Worm (Caenorhabditis elegans) whole organism, L2 larva: Measurements from ENCODE around the gene B0416.11.

Experiments used
- C34F6.9 ChIP-seq: fragments of 150-350 bp; optimal IDR thresholded peaks from 2 replicates; lab custom pipeline; 2014; ENCODE audit warnings: missing biosample characterization, missing genetic modification characterization
- F13H6.1 ChIP-seq: sonication (generic microtip); optimal IDR thresholded peaks from 2 replicates; lab custom pipeline; 2016; ENCODE audit warnings: missing genetic modification characterization, missing compliant biosample characterization
- R02D3.7 ChIP-seq: fragments of 150-350 bp; optimal IDR thresholded peaks from 2 replicates; lab custom pipeline; 2014; ENCODE audit warnings: missing biosample characterization, missing genetic modification characterization
- Y55F3AM.14 ChIP-seq: fragments of 200-800 bp; sonication (Bioruptor generic); optimal IDR thresholded peaks from 2 replicates; lab custom pipeline; 2018; ENCODE audit warnings: mild to moderate bottlenecking, missing genetic modification characterization, missing compliant biosample characterization
- alr-1 ChIP-seq: fragments of 150-350 bp; optimal IDR thresholded peaks from 2 replicates; lab custom pipeline; 2014; ENCODE audit warnings: missing biosample characterization, missing genetic modification characterization
- aly-2 ChIP-seq: fragments of 150-350 bp; optimal IDR thresholded peaks from 2 replicates; lab custom pipeline; 2014; ENCODE audit warnings: missing biosample characterization, missing genetic modification characterization
- ceh-16 ChIP-seq: fragments of 150-350 bp; optimal IDR thresholded peaks from 2 replicates; lab custom pipeline; 2014; ENCODE audit warnings: missing biosample characterization, missing genetic modification characterization
- ceh-82 ChIP-seq: fragments of 150-350 bp; optimal IDR thresholded peaks from 2 replicates; lab custom pipeline; 2014; ENCODE audit warnings: missing biosample characterization, missing genetic modification characterization
- crh-2 ChIP-seq: sonication (generic microtip); optimal IDR thresholded peaks from 2 replicates; lab custom pipeline; 2017; ENCODE audit warnings: missing biosample characterization, missing genetic modification characterization
- dmd-4 ChIP-seq: sonication (generic microtip); optimal IDR thresholded peaks from 2 replicates; lab custom pipeline; 2017; ENCODE audit warnings: missing biosample characterization, missing genetic modification characterization
- egl-27 ChIP-seq: sonication (generic microtip); optimal IDR thresholded peaks from 3 replicates; lab custom pipeline; 2017; ENCODE audit warnings: missing biosample characterization, missing genetic modification reagents, missing genetic modification characterization
- elt-1 ChIP-seq: fragments of 150-350 bp; optimal IDR thresholded peaks from 2 replicates; lab custom pipeline; 2014; ENCODE audit warnings: missing biosample characterization, missing genetic modification characterization
- elt-3 ChIP-seq: sonication (generic microtip); optimal IDR thresholded peaks from 2 replicates; lab custom pipeline; 2017; ENCODE audit warnings: missing biosample characterization, missing genetic modification characterization
- fos-1 ChIP-seq: fragments of 150-350 bp; optimal IDR thresholded peaks from 2 replicates; lab custom pipeline; 2014; ENCODE audit warnings: missing biosample characterization, missing genetic modification characterization
- gmeb-1 ChIP-seq: fragments of 150-350 bp; optimal IDR thresholded peaks from 2 replicates; lab custom pipeline; 2014; ENCODE audit warnings: missing biosample characterization, missing genetic modification characterization
- lin-13 ChIP-seq: fragments of 150-350 bp; optimal IDR thresholded peaks from 2 replicates; lab custom pipeline; 2014; ENCODE audit warnings: missing biosample characterization, missing genetic modification reagents, missing genetic modification characterization
- lsy-2 ChIP-seq, 2 experiments: fragments of 150-350 bp in 1 of 2; sonication (generic microtip) in 1 of 2; optimal IDR thresholded peaks; 2 replicates each; lab custom pipeline; 2014 to 2017; ENCODE audit warnings: missing biosample characterization in 2 of 2, missing genetic modification characterization in 2 of 2
- mab-5 ChIP-seq: fragments of 150-350 bp; optimal IDR thresholded peaks from 2 replicates; lab custom pipeline; 2014; ENCODE audit warnings: missing biosample characterization, missing genetic modification characterization
- mdl-1 ChIP-seq, 2 experiments: fragments of 150-350 bp in 1 of 2; sonication (generic microtip) in 1 of 2; optimal IDR thresholded peaks; 2 replicates each; lab custom pipeline; 2017; ENCODE audit warnings: missing biosample characterization in 2 of 2, missing genetic modification characterization in 2 of 2
- nhr-10 ChIP-seq: sonication (generic microtip); optimal IDR thresholded peaks from 2 replicates; lab custom pipeline; 2017; ENCODE audit warnings: missing biosample characterization, missing genetic modification characterization
- nhr-11 ChIP-seq: fragments of 150-350 bp; optimal IDR thresholded peaks from 2 replicates; lab custom pipeline; 2014; ENCODE audit warnings: missing biosample characterization, missing genetic modification characterization
- nhr-12 ChIP-seq: fragments of 150-350 bp; optimal IDR thresholded peaks from 2 replicates; lab custom pipeline; 2014; ENCODE audit warnings: missing biosample characterization, missing genetic modification characterization
- nhr-129 ChIP-seq: fragments of 150-350 bp; optimal IDR thresholded peaks from 2 replicates; lab custom pipeline; 2014; ENCODE audit warnings: missing biosample characterization, missing genetic modification characterization
- nhr-21 ChIP-seq: fragments of 150-350 bp; optimal IDR thresholded peaks from 2 replicates; lab custom pipeline; 2014; ENCODE audit warnings: missing biosample characterization, missing genetic modification characterization
- nhr-237 ChIP-seq: fragments of 150-350 bp; optimal IDR thresholded peaks from 2 replicates; lab custom pipeline; 2014; ENCODE audit warnings: missing biosample characterization, missing genetic modification characterization
- nhr-25 ChIP-seq: fragments of 150-350 bp; sonication (generic microtip); optimal IDR thresholded peaks from 3 replicates; lab custom pipeline; 2014; ENCODE audit warnings: missing biosample characterization, missing genetic modification characterization
- nhr-77 ChIP-seq: fragments of 150-350 bp; optimal IDR thresholded peaks from 2 replicates; lab custom pipeline; 2014; ENCODE audit warnings: missing biosample characterization, missing genetic modification characterization
- sem-4 ChIP-seq: fragments of 150-350 bp; optimal IDR thresholded peaks from 2 replicates; lab custom pipeline; 2014; ENCODE audit warnings: missing biosample characterization, missing genetic modification reagents, missing genetic modification characterization
- skn-1 ChIP-seq: sonication (generic microtip); optimal IDR thresholded peaks from 2 replicates; lab custom pipeline; 2017; ENCODE audit warnings: missing biosample characterization, missing genetic modification characterization
- sma-3 ChIP-seq: sonication (generic microtip); optimal IDR thresholded peaks from 2 replicates; lab custom pipeline; 2016; ENCODE audit warnings: missing genetic modification reagents, missing genetic modification characterization, missing compliant biosample characterization
- sma-9 ChIP-seq, 2 experiments: fragments of 150-350 bp in 1 of 2; sonication (generic microtip) in 1 of 2; optimal IDR thresholded peaks; 2 replicates each; lab custom pipeline; 2014 to 2016; ENCODE audit warnings: missing genetic modification characterization in 2 of 2, mild to moderate bottlenecking in 1 of 2, missing biosample characterization in 1 of 2, missing compliant biosample characterization in 1 of 2, missing genetic modification reagents in 1 of 2, moderate library complexity in 1 of 2
- snpc-4 ChIP-seq: fragments of 150-350 bp; optimal IDR thresholded peaks from 2 replicates; lab custom pipeline; 2014; ENCODE audit warnings: missing biosample characterization, missing genetic modification characterization
- unc-39 ChIP-seq: fragments of 150-350 bp; optimal IDR thresholded peaks from 2 replicates; lab custom pipeline; 2014; ENCODE audit warnings: missing biosample characterization, missing genetic modification characterization
- zag-1 ChIP-seq: fragments of 150-350 bp; optimal IDR thresholded peaks from 2 replicates; lab custom pipeline; 2014; ENCODE audit warnings: missing biosample characterization, missing genetic modification characterization
- ztf-1 ChIP-seq: fragments of 200-800 bp; sonication (Bioruptor generic); conservative IDR thresholded peaks from 2 replicates; pipeline ENCODE4 v1.3.6; 2022; ENCODE audit warnings: missing genetic modification characterization, missing compliant biosample characterization
- ztf-4 ChIP-seq: fragments of 150-350 bp; optimal IDR thresholded peaks from 2 replicates; lab custom pipeline; 2014; ENCODE audit warnings: missing biosample characterization, missing genetic modification characterization

Gene B0416.11

DNA sequence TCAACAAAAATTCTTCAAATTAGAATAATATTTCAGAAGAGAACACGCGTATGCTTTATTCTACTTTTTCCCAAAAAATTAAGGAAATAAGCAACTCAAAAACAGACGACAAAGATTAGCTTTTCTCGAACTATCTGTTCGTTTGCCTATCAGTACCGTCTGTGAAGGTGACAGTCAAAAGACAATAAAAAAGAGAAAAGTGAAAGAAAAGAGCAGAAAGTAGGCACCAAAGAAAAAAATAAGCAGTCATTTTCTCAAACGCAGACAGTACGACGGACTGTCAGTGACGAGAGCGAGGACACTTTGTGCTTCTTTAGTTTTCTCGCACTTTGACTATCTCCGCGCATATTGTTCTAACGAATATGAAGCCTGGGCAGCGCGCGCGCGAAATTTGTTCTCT, 16.4 kb downstream of the B0416.11 start:
- no peak for TF ChIP-seq alr-1
- peak; percentile 52 for TF ChIP-seq fos-1 (tag; lab: Kevin White, UChicago)
- no peak for TF ChIP-seq zag-1 (tag; lab: Kevin White, UChicago)
- no peak for TF ChIP-seq sma-9 (GFP tag; optimal IDR thresholded peaks at IDR 0.05; lab: Kevin White, UChicago)
- no peak for TF ChIP-seq sma-9 (tag; optimal IDR thresholded peaks at IDR 0.05; lab: Kevin White, UChicago)

DNA sequence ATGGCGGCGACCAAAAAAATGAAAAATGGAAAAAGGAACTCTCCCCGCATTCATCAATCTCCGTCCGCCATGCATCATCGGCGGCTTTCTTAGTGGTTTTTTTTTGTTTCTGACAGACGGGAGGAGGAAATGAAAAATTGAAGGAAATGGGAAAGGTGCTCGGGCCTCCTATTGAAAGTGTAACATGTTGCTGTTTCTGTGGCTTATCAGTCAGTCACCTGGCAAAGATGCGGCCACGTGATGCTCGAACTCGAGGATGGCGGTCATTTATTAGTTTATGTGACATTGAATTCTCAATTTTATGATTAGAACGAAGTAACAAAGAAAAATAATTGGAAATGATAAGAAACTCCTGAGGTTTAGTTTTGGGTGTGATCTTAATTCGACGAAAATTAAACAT, 18.3 kb downstream of the B0416.11 start:
- TF ChIP-seq Y55F3AM.14 (GFP tag; lab: Kevin White, UChicago) (peak; percentile 24), fos-1 (tag; lab: Kevin White, UChicago) (peak; percentile 77), nhr-11 (tag; lab: Kevin White, UChicago) (no peak), mdl-1 (tag; optimal IDR thresholded peaks at IDR 0.05; lab: Kevin White, UChicago) (peak in 1 of 2 experiments; percentile 46), crh-2 (tag; lab: Kevin White, UChicago) (peak; percentile 55), elt-1 (tag; lab: Kevin White, UChicago) (no peak), mab-5 (tag; lab: Kevin White, UChicago) (no peak), dmd-4 (no peak), nhr-237 (no peak), elt-3 (tag; lab: Kevin White, UChicago) (no peak), ceh-16 (tag; lab: Kevin White, UChicago) (no peak), lin-13 (GFP tag; lab: Kevin White, UChicago) (no peak), sma-3 (peak; percentile 12), egl-27 (tag; lab: Kevin White, UChicago) (no peak), nhr-21 (tag; lab: Kevin White, UChicago) (no peak), nhr-10 (tag; lab: Kevin White, UChicago) (no peak), gmeb-1 (tag; lab: Kevin White, UChicago) (peak; percentile 30), zag-1 (tag; lab: Kevin White, UChicago) (no peak), sma-9 (GFP tag; optimal IDR thresholded peaks at IDR 0.05; lab: Kevin White, UChicago) (peak; percentile 89), sma-9 (tag; optimal IDR thresholded peaks at IDR 0.05; lab: Kevin White, UChicago) (no peak), nhr-129 (tag; lab: Kevin White, UChicago) (peak; percentile 29), aly-2 (no peak), sem-4 (tag; lab: Kevin White, UChicago) (no peak), lsy-2 (tag; optimal IDR thresholded peaks at IDR 0.05; lab: Kevin White, UChicago) (peak in 1 of 2 experiments; percentile 41), alr-1 (no peak), ztf-4 (tag; lab: Kevin White, UChicago) (no peak), nhr-25 (tag; lab: Kevin White, UChicago) (no peak), R02D3.7 (no peak), ceh-82 (tag; lab: Kevin White, UChicago) (no peak), F13H6.1 (tag; lab: Kevin White, UChicago) (peak; percentile 76), nhr-12 (tag; lab: Kevin White, UChicago) (no peak)
- TF ChIP-seq, all 48 proteins: peak for 10

- TF ChIP-seq nhr-237 (no peak), skn-1 (tag; lab: Kevin White, UChicago) (no peak), ceh-16 (tag; lab: Kevin White, UChicago) (no peak), dmd-4 (no peak), unc-39 (tag; lab: Kevin White, UChicago) (no peak), R02D3.7 (no peak), ztf-1 (GFP tag; lab: Robert Waterston, UW) (no peak), nhr-25 (tag; lab: Kevin White, UChicago) (no peak), C34F6.9 (tag; lab: Kevin White, UChicago) (no peak), snpc-4 (tag; lab: Kevin White, UChicago) (no peak)
These were observed 18.7 kb downstream of the B0416.11 start, which contains the start of gene F18G5.6 for ce11 chrX:9264231-9264630. F18G5.6 (minus strand) TSS chrX:9264331.

ce11 chrX:9261626-9262189, 21.2 kb downstream of the B0416.11 start:
- TF ChIP-seq R02D3.7: no peak
- TF ChIP-seq nhr-77 (tag; lab: Kevin White, UChicago): no peak
